Fruit fly (Drosophila melanogaster) whole organism, prepupa: Measurements from ENCODE around the gene red.
A peak's percentile ranks its signal among the peaks of the same experiment; 100 is the strongest.

Experiments
- Blimp-1 ChIP-seq: fragments of 200-800 bp; sonication (Bioruptor generic); optimal IDR thresholded peaks from 3 replicates; lab custom pipeline; 2017; ENCODE audit warnings: missing biosample characterization, missing genetic modification characterization, mild to moderate bottlenecking, moderate library complexity, missing genetic modification reagents
- CG10631 ChIP-seq: fragments of 200-800 bp; sonication (Bioruptor generic); optimal IDR thresholded peaks from 2 replicates; lab custom pipeline; 2016; ENCODE audit warnings: missing biosample characterization, missing genetic modification characterization
- CG10669 ChIP-seq: fragments of 200-800 bp; sonication (Bioruptor generic); optimal IDR thresholded peaks from 3 replicates; lab custom pipeline; 2018; ENCODE audit warnings: missing biosample characterization, mild to moderate bottlenecking, missing genetic modification characterization, moderate library complexity
- CG11294 ChIP-seq: fragments of 200-800 bp; sonication (Bioruptor generic); IDR thresholded peaks from 2 replicates; pipeline ENCODE4 v1.3.6; 2022; ENCODE audit warnings: missing biosample characterization, missing genetic modification characterization
- CG11762 ChIP-seq: fragments of 200-800 bp; sonication (Bioruptor generic); optimal IDR thresholded peaks from 3 replicates; lab custom pipeline; 2016; ENCODE audit warnings: missing biosample characterization, missing genetic modification characterization; ENCODE audit not compliant: insufficient read depth
- CG11902 ChIP-seq: fragments of 200-800 bp; sonication (Bioruptor generic); optimal IDR thresholded peaks from 3 replicates; lab custom pipeline; 2016; ENCODE audit warnings: missing biosample characterization, missing genetic modification characterization
- CG15336 ChIP-seq: fragments of 200-800 bp; sonication (Bioruptor generic); IDR thresholded peaks from 2 replicates; pipeline ENCODE4 v1.3.6; 2022; ENCODE audit warnings: missing biosample characterization, missing genetic modification characterization
- CG16779 ChIP-seq: fragments of 200-800 bp; sonication (Bioruptor generic); optimal IDR thresholded peaks from 3 replicates; lab custom pipeline; 2017; ENCODE audit warnings: missing biosample characterization, mild to moderate bottlenecking, missing genetic modification characterization
- CG3032 ChIP-seq: fragments of 200-800 bp; optimal IDR thresholded peaks from 2 replicates; lab custom pipeline; 2019; ENCODE audit warnings: missing biosample characterization, mild to moderate bottlenecking, missing genetic modification characterization, moderate library complexity
- CG31627 ChIP-seq: fragments of 200-800 bp; sonication (Bioruptor generic); optimal IDR thresholded peaks from 3 replicates; lab custom pipeline; 2016; ENCODE audit warnings: missing biosample characterization, missing genetic modification characterization
- CG32006 ChIP-seq: fragments of 200-800 bp; sonication (Bioruptor generic); optimal IDR thresholded peaks from 3 replicates; lab custom pipeline; 2017; ENCODE audit warnings: missing biosample characterization, mild to moderate bottlenecking, missing genetic modification characterization
- CG34406 ChIP-seq: fragments of 200-800 bp; sonication (Bioruptor generic); optimal IDR thresholded peaks from 3 replicates; lab custom pipeline; 2016; ENCODE audit warnings: missing biosample characterization, missing genetic modification characterization
- CG3919 ChIP-seq: fragments of 200-800 bp; sonication (Bioruptor generic); optimal IDR thresholded peaks from 3 replicates; lab custom pipeline; 2016; ENCODE audit warnings: missing biosample characterization, missing genetic modification characterization
- CG6163 ChIP-seq: fragments of 200-800 bp; sonication (Bioruptor generic); IDR thresholded peaks from 3 replicates; pipeline ENCODE4 v1.3.6; 2022; ENCODE audit warnings: missing biosample characterization, missing genetic modification characterization
- CG6276 ChIP-seq: fragments of 200-800 bp; sonication (Bioruptor generic); optimal IDR thresholded peaks from 2 replicates; lab custom pipeline; 2017; ENCODE audit warnings: missing biosample characterization, mild to moderate bottlenecking, missing genetic modification characterization
- CG6792 ChIP-seq: fragments of 200-800 bp; sonication (Bioruptor generic); optimal IDR thresholded peaks from 3 replicates; lab custom pipeline; 2016; ENCODE audit warnings: missing biosample characterization, missing genetic modification characterization
- CG6808 ChIP-seq: fragments of 200-800 bp; sonication (Bioruptor generic); optimal IDR thresholded peaks from 3 replicates; lab custom pipeline; 2017; ENCODE audit warnings: missing biosample characterization, missing genetic modification characterization, mild to moderate bottlenecking, moderate library complexity, missing genetic modification reagents
- CG6854 ChIP-seq: fragments of 200-800 bp; sonication (Bioruptor generic); optimal IDR thresholded peaks from 2 replicates; lab custom pipeline; 2017; ENCODE audit warnings: missing biosample characterization, mild to moderate bottlenecking, missing genetic modification characterization
- CG8119 ChIP-seq: fragments of 200-800 bp; sonication (Bioruptor generic); IDR thresholded peaks from 3 replicates; pipeline ENCODE4 v1.3.6; 2022; ENCODE audit warnings: missing biosample characterization, missing genetic modification characterization
- CG8319 ChIP-seq: fragments of 200-800 bp; sonication (Bioruptor generic); optimal IDR thresholded peaks from 3 replicates; lab custom pipeline; 2016; ENCODE audit warnings: missing biosample characterization, missing genetic modification characterization
- CG8632 ChIP-seq: fragments of 200-800 bp; sonication (Bioruptor generic); optimal IDR thresholded peaks from 3 replicates; lab custom pipeline; 2016; ENCODE audit warnings: missing biosample characterization, missing genetic modification characterization
- CG9139 ChIP-seq: fragments of 200-800 bp; sonication (Bioruptor generic); optimal IDR thresholded peaks from 3 replicates; lab custom pipeline; 2017; ENCODE audit warnings: missing biosample characterization, mild to moderate bottlenecking, missing genetic modification characterization
- Eip78C ChIP-seq: fragments of 200-800 bp; sonication (Bioruptor generic); peaks from one replicate; lab custom pipeline; 2016; ENCODE audit warnings: missing biosample characterization, missing genetic modification characterization
- Ets21C ChIP-seq: fragments of 200-800 bp; sonication (Bioruptor generic); optimal IDR thresholded peaks from 3 replicates; lab custom pipeline; 2016; ENCODE audit warnings: missing biosample characterization, missing genetic modification characterization
- Hr38 ChIP-seq: sonication (Bioruptor generic); optimal IDR thresholded peaks from 2 replicates; lab custom pipeline; 2016; ENCODE audit warnings: missing biosample characterization, missing genetic modification characterization
- Hr39 ChIP-seq: fragments of 200-800 bp; sonication (Bioruptor generic); optimal IDR thresholded peaks from 2 replicates; lab custom pipeline; 2016; ENCODE audit warnings: missing biosample characterization, missing genetic modification characterization
- Hr4 ChIP-seq: fragments of 200-800 bp; sonication (Bioruptor generic); optimal IDR thresholded peaks from 3 replicates; lab custom pipeline; 2016; ENCODE audit warnings: missing biosample characterization, missing genetic modification characterization
- Lpt ChIP-seq: fragments of 200-800 bp; sonication (Bioruptor generic); optimal IDR thresholded peaks from 3 replicates; lab custom pipeline; 2016; ENCODE audit warnings: missing biosample characterization, missing genetic modification characterization
- Met ChIP-seq: fragments of 200-800 bp; sonication (Bioruptor generic); optimal IDR thresholded peaks from 3 replicates; lab custom pipeline; 2016; ENCODE audit warnings: missing biosample characterization, missing genetic modification characterization
- Smox ChIP-seq: fragments of 200-800 bp; sonication (Bioruptor generic); optimal IDR thresholded peaks from 3 replicates; lab custom pipeline; 2016; ENCODE audit warnings: missing biosample characterization, missing genetic modification characterization
- Sox102F ChIP-seq: fragments of 200-800 bp; sonication (Bioruptor generic); optimal IDR thresholded peaks from 2 replicates; lab custom pipeline; 2016; ENCODE audit warnings: missing biosample characterization, mild to moderate bottlenecking, missing genetic modification characterization
- cyc ChIP-seq: fragments of 200-800 bp; sonication (Bioruptor generic); optimal IDR thresholded peaks from 3 replicates; lab custom pipeline; 2016; ENCODE audit warnings: missing biosample characterization, missing genetic modification characterization
- dac ChIP-seq: fragments of 200-800 bp; sonication (Bioruptor generic); optimal IDR thresholded peaks from 2 replicates; lab custom pipeline; 2017; ENCODE audit warnings: missing biosample characterization, mild to moderate bottlenecking, missing genetic modification characterization
- dsx ChIP-seq: fragments of 200-800 bp; optimal IDR thresholded peaks from 3 replicates; lab custom pipeline; 2019; ENCODE audit warnings: missing biosample characterization, mild to moderate bottlenecking, missing genetic modification characterization, moderate library complexity; ENCODE audit not compliant: poor library complexity, severe bottlenecking
- eg ChIP-seq: fragments of 200-800 bp; sonication (Bioruptor generic); IDR thresholded peaks from 3 replicates; pipeline ENCODE4 v1.3.6; 2022; ENCODE audit warnings: missing biosample characterization, missing genetic modification characterization
- esn ChIP-seq: fragments of 200-800 bp; sonication (Bioruptor generic); optimal IDR thresholded peaks from 2 replicates; lab custom pipeline; 2016; ENCODE audit warnings: missing biosample characterization, mild to moderate bottlenecking, missing genetic modification characterization, moderate library complexity
- fd59A ChIP-seq: fragments of 200-800 bp; sonication (Bioruptor generic); optimal IDR thresholded peaks from 2 replicates; lab custom pipeline; 2017; ENCODE audit warnings: missing biosample characterization, mild to moderate bottlenecking, missing genetic modification characterization, missing genetic modification reagents
- fd85E ChIP-seq: fragments of 200-800 bp; sonication (Bioruptor generic); optimal IDR thresholded peaks from 3 replicates; lab custom pipeline; 2016; ENCODE audit warnings: missing biosample characterization, missing genetic modification characterization
- pdm3 ChIP-seq: fragments of 200-800 bp; sonication (Bioruptor generic); optimal IDR thresholded peaks from 3 replicates; lab custom pipeline; 2016; ENCODE audit warnings: missing biosample characterization, missing genetic modification characterization
- salr ChIP-seq, 2 experiments: fragments of 200-800 bp; sonication (Bioruptor generic); optimal IDR thresholded peaks; 3 replicates each; lab custom pipeline; 2016 to 2018; ENCODE audit warnings: missing biosample characterization in 2 of 2, missing genetic modification characterization in 2 of 2, mild to moderate bottlenecking in 1 of 2
- spab ChIP-seq: fragments of 200-800 bp; sonication (Bioruptor generic); optimal IDR thresholded peaks from 2 replicates; lab custom pipeline; 2017; ENCODE audit warnings: missing biosample characterization, mild to moderate bottlenecking, missing genetic modification characterization, missing genetic modification reagents
- ss ChIP-seq, 2 experiments: fragments of 200-800 bp; sonication (Bioruptor generic); optimal IDR thresholded peaks; 2 replicates in 1 of 2; 3 replicates in 1 of 2; lab custom pipeline; 2017 to 2018; ENCODE audit warnings: mild to moderate bottlenecking in 2 of 2, missing biosample characterization in 2 of 2, missing genetic modification characterization in 2 of 2, moderate library complexity in 1 of 2
- svp ChIP-seq: fragments of 200-800 bp; sonication (Bioruptor generic); peaks from one replicate; lab custom pipeline; 2016; ENCODE audit warnings: missing biosample characterization, missing genetic modification characterization
- topi ChIP-seq: fragments of 200-800 bp; sonication (Bioruptor generic); optimal IDR thresholded peaks from 3 replicates; lab custom pipeline; 2016; ENCODE audit warnings: missing biosample characterization, missing genetic modification characterization
- vri ChIP-seq: fragments of 200-800 bp; sonication (Bioruptor generic); optimal IDR thresholded peaks from 3 replicates; lab custom pipeline; 2016; ENCODE audit warnings: missing biosample characterization, mild to moderate bottlenecking, missing genetic modification characterization

red gene

DNA sequence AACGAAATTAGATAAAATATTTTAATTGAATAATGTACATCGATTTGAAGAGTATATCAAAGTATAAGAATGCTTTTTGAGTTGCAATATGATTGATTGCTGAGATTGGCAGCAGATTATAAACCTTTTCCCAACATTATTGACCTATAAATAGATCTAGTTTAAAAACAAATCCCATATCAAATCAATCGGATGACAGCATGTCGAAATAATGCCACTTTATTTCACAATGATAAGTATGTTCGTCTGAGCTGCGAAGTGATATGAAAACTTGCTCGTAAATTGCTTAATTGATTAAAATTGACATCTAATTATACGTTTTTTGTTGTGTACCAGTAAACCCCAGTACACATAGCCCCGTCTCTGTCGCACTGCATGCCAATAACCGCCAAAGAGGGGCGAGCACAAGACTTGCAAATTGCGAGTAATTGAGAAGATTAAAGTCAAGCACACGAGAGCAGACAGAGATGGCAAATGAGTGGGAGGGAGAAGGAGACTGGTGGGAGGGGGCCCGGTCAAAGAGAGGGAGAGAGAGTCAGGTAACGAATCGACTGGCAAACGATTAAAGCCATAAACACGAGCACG lies 5.7 kb upstream of the red start (continued):
- peak in 1 of 2 experiments; percentile 58 for TF ChIP-seq ss (GFP tag; optimal IDR thresholded peaks at IDR 0.05; lab: Kevin White, UChicago)
- TF ChIP-seq CG10669 = peak; percentile 38
- no peak for TF ChIP-seq CG8119
- TF ChIP-seq svp (GFP tag; lab: Kevin White, UChicago) = peak; percentile 84
- peak; percentile 53 for TF ChIP-seq CG3919
- peak; percentile 85 for TF ChIP-seq pdm3 (GFP tag; lab: Kevin White, UChicago)
- peak; percentile 87 for TF ChIP-seq esn (GFP tag; lab: Kevin White, UChicago)
- peak; percentile 77 for TF ChIP-seq CG8632 (GFP tag; lab: Kevin White, UChicago)
- peak; percentile 41 for TF ChIP-seq CG3032 (tag; lab: Kevin White, UChicago)
- peak; percentile 77 for TF ChIP-seq CG34406 (GFP tag; lab: Kevin White, UChicago)
- no peak for TF ChIP-seq CG11294 (GFP tag; lab: Robert Waterston, UW)
- no peak for TF ChIP-seq Lpt (GFP tag; lab: Kevin White, UChicago)
- peak; percentile 84 for TF ChIP-seq topi
- TF ChIP-seq Eip78C (GFP tag; lab: Kevin White, UChicago) = peak; percentile 97
- no peak for TF ChIP-seq Hr38 (GFP tag; lab: Kevin White, UChicago)
- TF ChIP-seq CG6163 (GFP tag; lab: Robert Waterston, UW) = no peak
- peak; percentile 37 for TF ChIP-seq CG11902 (GFP tag; lab: Kevin White, UChicago)
- peak; percentile 90 for TF ChIP-seq Hr4 (GFP tag; lab: Kevin White, UChicago)
- no peak for TF ChIP-seq CG6808 (GFP tag; lab: Kevin White, UChicago)
- TF ChIP-seq dsx (GFP tag; lab: Kevin White, UChicago) = no peak
- TF ChIP-seq CG6854 = no peak
- peak; percentile 58 for TF ChIP-seq vri (GFP tag; lab: Kevin White, UChicago)
- peak; percentile 67 for TF ChIP-seq CG11762 (GFP tag; lab: Kevin White, UChicago)
- TF ChIP-seq CG10631 = peak; percentile 71
- no peak for TF ChIP-seq eg (GFP tag; lab: Robert Waterston, UW)
- TF ChIP-seq CG15336 (GFP tag; lab: Robert Waterston, UW) = no peak
- peak; percentile 74 for TF ChIP-seq Ets21C (GFP tag; lab: Kevin White, UChicago)
- TF ChIP-seq fd59A = peak; percentile 41
- TF ChIP-seq, all 60 proteins: peak for 41

DNA sequence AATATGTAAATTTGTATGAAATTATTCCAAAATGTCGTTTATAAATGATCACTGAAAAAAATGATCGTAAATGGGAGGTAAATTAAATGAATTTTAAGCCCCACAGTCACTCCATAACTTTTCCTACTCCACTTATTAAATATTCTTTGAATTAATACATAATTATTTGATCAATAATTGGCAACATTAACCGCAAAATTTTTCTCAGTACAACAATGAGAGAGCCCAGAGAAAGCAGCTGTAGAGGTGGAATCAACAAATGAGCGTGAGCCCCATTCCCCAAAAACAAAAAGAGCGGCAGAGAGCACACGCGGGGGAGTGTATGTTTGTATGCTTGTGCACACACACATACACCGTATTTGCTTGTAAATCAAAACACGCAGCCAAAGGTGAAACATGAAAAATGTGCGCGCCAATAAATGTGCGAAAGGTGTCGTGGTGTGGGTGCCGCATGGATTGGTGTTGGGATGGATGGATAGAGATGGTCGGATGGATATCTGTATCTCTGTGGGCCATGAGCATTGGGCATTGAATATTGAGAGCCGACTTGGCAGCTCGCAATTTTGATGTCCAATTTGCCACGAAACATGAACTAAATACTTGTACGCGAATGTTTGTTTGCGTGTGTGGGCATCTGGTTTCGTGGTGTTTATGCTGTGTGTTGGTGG lies 5.0 kb upstream of the red start:
- TF ChIP-seq CG6808 (GFP tag; lab: Kevin White, UChicago) (peak; percentile 92), esn (GFP tag; lab: Kevin White, UChicago) (peak; percentile 99), Eip78C (GFP tag; lab: Kevin White, UChicago) (peak; percentile 100), fd59A (peak; percentile 95), CG32006 (GFP tag; lab: Kevin White, UChicago) (peak; percentile 99), CG8319 (GFP tag; lab: Kevin White, UChicago) (peak; percentile 97), CG31627 (GFP tag; lab: Kevin White, UChicago) (peak; percentile 97), CG6276 (peak; percentile 98), spab (GFP tag; lab: Kevin White, UChicago) (peak; percentile 92), salr (GFP tag; optimal IDR thresholded peaks at IDR 0.05; lab: Kevin White, UChicago) (peak; percentile 92 to 97), CG3919 (peak; percentile 99), CG16779 (tag; lab: Kevin White, UChicago) (peak; percentile 94), dac (peak; percentile 92), cyc (GFP tag; lab: Kevin White, UChicago) (peak; percentile 97), fd85E (GFP tag; lab: Kevin White, UChicago) (peak; percentile 88), CG6792 (peak; percentile 97), Smox (GFP tag; lab: Kevin White, UChicago) (peak; percentile 98), CG9139 (peak; percentile 86), Sox102F (peak; percentile 98), CG6854 (peak; percentile 92), dsx (GFP tag; lab: Kevin White, UChicago) (peak; percentile 95), topi (peak; percentile 98), CG10631 (peak; percentile 98), CG8632 (GFP tag; lab: Kevin White, UChicago) (peak; percentile 98), Blimp-1 (GFP tag; lab: Kevin White, UChicago) (peak; percentile 89), Hr39 (peak; percentile 97), Lpt (GFP tag; lab: Kevin White, UChicago) (peak; percentile 98), CG15336 (GFP tag; lab: Robert Waterston, UW) (no peak), Ets21C (GFP tag; lab: Kevin White, UChicago) (peak; percentile 93), CG8119 (no peak), vri (GFP tag; lab: Kevin White, UChicago) (peak; percentile 95), Met (peak; percentile 98), CG11762 (GFP tag; lab: Kevin White, UChicago) (peak; percentile 95)
